Worm (Caenorhabditis elegans) whole organism, L2 larva: Measurements from ENCODE around the gene klp-3.
A peak's percentile ranks its signal among the peaks of the same experiment; 100 is the strongest.

ENCODE experiments used
- C34F6.9 ChIP-seq: fragments of 150-350 bp; optimal IDR thresholded peaks from 2 replicates; lab custom pipeline; 2014; ENCODE audit warnings: missing biosample characterization, missing genetic modification characterization
- F13H6.1 ChIP-seq: sonication (generic microtip); optimal IDR thresholded peaks from 2 replicates; lab custom pipeline; 2016; ENCODE audit warnings: missing genetic modification characterization, missing compliant biosample characterization
- R02D3.7 ChIP-seq: fragments of 150-350 bp; optimal IDR thresholded peaks from 2 replicates; lab custom pipeline; 2014; ENCODE audit warnings: missing biosample characterization, missing genetic modification characterization
- ZK546.5 ChIP-seq: sonication (generic microtip); optimal IDR thresholded peaks from 2 replicates; lab custom pipeline; 2017; ENCODE audit warnings: missing biosample characterization, missing genetic modification characterization
- alr-1 ChIP-seq: fragments of 150-350 bp; optimal IDR thresholded peaks from 2 replicates; lab custom pipeline; 2014; ENCODE audit warnings: missing biosample characterization, missing genetic modification characterization
- ama-1 ChIP-seq: fragments of 150-350 bp; optimal IDR thresholded peaks from 2 replicates; lab custom pipeline; 2018; ENCODE audit warnings: inconsistent platforms
- ceh-16 ChIP-seq: fragments of 150-350 bp; optimal IDR thresholded peaks from 2 replicates; lab custom pipeline; 2014; ENCODE audit warnings: missing biosample characterization, missing genetic modification characterization
- ceh-82 ChIP-seq: fragments of 150-350 bp; optimal IDR thresholded peaks from 2 replicates; lab custom pipeline; 2014; ENCODE audit warnings: missing biosample characterization, missing genetic modification characterization
- crh-2 ChIP-seq: sonication (generic microtip); optimal IDR thresholded peaks from 2 replicates; lab custom pipeline; 2017; ENCODE audit warnings: missing biosample characterization, missing genetic modification characterization
- elt-1 ChIP-seq: fragments of 150-350 bp; optimal IDR thresholded peaks from 2 replicates; lab custom pipeline; 2014; ENCODE audit warnings: missing biosample characterization, missing genetic modification characterization
- elt-3 ChIP-seq: sonication (generic microtip); optimal IDR thresholded peaks from 2 replicates; lab custom pipeline; 2017; ENCODE audit warnings: missing biosample characterization, missing genetic modification characterization
- fos-1 ChIP-seq: fragments of 150-350 bp; optimal IDR thresholded peaks from 2 replicates; lab custom pipeline; 2014; ENCODE audit warnings: missing biosample characterization, missing genetic modification characterization
- gmeb-1 ChIP-seq: fragments of 150-350 bp; optimal IDR thresholded peaks from 2 replicates; lab custom pipeline; 2014; ENCODE audit warnings: missing biosample characterization, missing genetic modification characterization
- lin-11 ChIP-seq: fragments of 150-350 bp; sonication (generic microtip); optimal IDR thresholded peaks from 2 replicates; lab custom pipeline; 2014; ENCODE audit warnings: missing biosample characterization, missing genetic modification characterization, inconsistent platforms, mixed read lengths
- lin-13 ChIP-seq: fragments of 150-350 bp; optimal IDR thresholded peaks from 2 replicates; lab custom pipeline; 2014; ENCODE audit warnings: missing biosample characterization, missing genetic modification reagents, missing genetic modification characterization
- lin-39 ChIP-seq: fragments of 150-350 bp; optimal IDR thresholded peaks from 2 replicates; lab custom pipeline; 2014; ENCODE audit warnings: missing biosample characterization, missing genetic modification reagents, missing genetic modification characterization
- lsy-2 ChIP-seq, 2 experiments: fragments of 150-350 bp in 1 of 2; sonication (generic microtip) in 1 of 2; optimal IDR thresholded peaks; 2 replicates each; lab custom pipeline; 2014 to 2017; ENCODE audit warnings: missing biosample characterization in 2 of 2, missing genetic modification characterization in 2 of 2
- mab-5 ChIP-seq: fragments of 150-350 bp; optimal IDR thresholded peaks from 2 replicates; lab custom pipeline; 2014; ENCODE audit warnings: missing biosample characterization, missing genetic modification characterization
- nhr-10 ChIP-seq: sonication (generic microtip); optimal IDR thresholded peaks from 2 replicates; lab custom pipeline; 2017; ENCODE audit warnings: missing biosample characterization, missing genetic modification characterization
- nhr-11 ChIP-seq: fragments of 150-350 bp; optimal IDR thresholded peaks from 2 replicates; lab custom pipeline; 2014; ENCODE audit warnings: missing biosample characterization, missing genetic modification characterization
- nhr-12 ChIP-seq: fragments of 150-350 bp; optimal IDR thresholded peaks from 2 replicates; lab custom pipeline; 2014; ENCODE audit warnings: missing biosample characterization, missing genetic modification characterization
- nhr-129 ChIP-seq: fragments of 150-350 bp; optimal IDR thresholded peaks from 2 replicates; lab custom pipeline; 2014; ENCODE audit warnings: missing biosample characterization, missing genetic modification characterization
- nhr-21 ChIP-seq: fragments of 150-350 bp; optimal IDR thresholded peaks from 2 replicates; lab custom pipeline; 2014; ENCODE audit warnings: missing biosample characterization, missing genetic modification characterization
- nhr-23 ChIP-seq: fragments of 150-350 bp; optimal IDR thresholded peaks from 2 replicates; lab custom pipeline; 2014; ENCODE audit warnings: missing biosample characterization, missing genetic modification reagents, missing genetic modification characterization
- nhr-237 ChIP-seq: fragments of 150-350 bp; optimal IDR thresholded peaks from 2 replicates; lab custom pipeline; 2014; ENCODE audit warnings: missing biosample characterization, missing genetic modification characterization
- nhr-25 ChIP-seq: fragments of 150-350 bp; sonication (generic microtip); optimal IDR thresholded peaks from 3 replicates; lab custom pipeline; 2014; ENCODE audit warnings: missing biosample characterization, missing genetic modification characterization
- nhr-6 ChIP-seq: fragments of 150-350 bp; optimal IDR thresholded peaks from 2 replicates; lab custom pipeline; 2014; ENCODE audit warnings: missing biosample characterization, missing genetic modification characterization
- peb-1 ChIP-seq: fragments of 150-350 bp; optimal IDR thresholded peaks from 2 replicates; lab custom pipeline; 2014; ENCODE audit warnings: missing biosample characterization, missing genetic modification characterization
- sem-4 ChIP-seq: fragments of 150-350 bp; optimal IDR thresholded peaks from 2 replicates; lab custom pipeline; 2014; ENCODE audit warnings: missing biosample characterization, missing genetic modification reagents, missing genetic modification characterization
- skn-1 ChIP-seq: sonication (generic microtip); optimal IDR thresholded peaks from 2 replicates; lab custom pipeline; 2017; ENCODE audit warnings: missing biosample characterization, missing genetic modification characterization
- sma-9 ChIP-seq, 2 experiments: fragments of 150-350 bp in 1 of 2; sonication (generic microtip) in 1 of 2; optimal IDR thresholded peaks; 2 replicates each; lab custom pipeline; 2014 to 2016; ENCODE audit warnings: missing genetic modification characterization in 2 of 2, mild to moderate bottlenecking in 1 of 2, missing biosample characterization in 1 of 2, missing compliant biosample characterization in 1 of 2, missing genetic modification reagents in 1 of 2, moderate library complexity in 1 of 2
- zag-1 ChIP-seq: fragments of 150-350 bp; optimal IDR thresholded peaks from 2 replicates; lab custom pipeline; 2014; ENCODE audit warnings: missing biosample characterization, missing genetic modification characterization
- ztf-11 ChIP-seq: sonication (generic microtip); optimal IDR thresholded peaks from 2 replicates; lab custom pipeline; 2017; ENCODE audit warnings: missing biosample characterization, missing genetic modification characterization
- ztf-4 ChIP-seq: fragments of 150-350 bp; optimal IDR thresholded peaks from 2 replicates; lab custom pipeline; 2014; ENCODE audit warnings: missing biosample characterization, missing genetic modification characterization

The klp-3 gene

DNA sequence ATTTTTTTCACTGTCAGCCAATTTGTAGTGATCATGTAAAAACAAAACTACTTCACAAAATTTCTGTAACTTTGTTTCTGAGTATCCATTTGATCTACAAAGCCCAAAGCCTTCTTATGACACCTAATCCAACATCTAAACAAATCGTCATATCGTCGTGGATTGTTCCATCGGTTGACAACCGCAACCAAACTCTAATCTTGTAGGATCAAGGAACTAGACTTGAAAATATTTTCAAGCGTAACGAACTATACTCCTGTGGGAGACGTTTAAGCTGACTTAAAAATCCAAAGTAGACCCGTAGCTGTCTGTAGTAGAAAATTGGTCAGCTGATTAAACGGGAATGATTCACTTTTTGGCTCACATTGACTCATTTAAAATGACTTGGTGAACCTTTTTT, 12.5 kb upstream of the klp-3 start:
- no peak for TF ChIP-seq fos-1 (tag; lab: Kevin White, UChicago)
- TF ChIP-seq elt-1 (tag; lab: Kevin White, UChicago): no peak
- no peak for TF ChIP-seq peb-1 (tag; lab: Kevin White, UChicago)
- TF ChIP-seq nhr-6 (tag; lab: Kevin White, UChicago): no peak
- TF ChIP-seq gmeb-1 (tag; lab: Kevin White, UChicago): no peak
- no peak for TF ChIP-seq nhr-10 (tag; lab: Kevin White, UChicago)

DNA sequence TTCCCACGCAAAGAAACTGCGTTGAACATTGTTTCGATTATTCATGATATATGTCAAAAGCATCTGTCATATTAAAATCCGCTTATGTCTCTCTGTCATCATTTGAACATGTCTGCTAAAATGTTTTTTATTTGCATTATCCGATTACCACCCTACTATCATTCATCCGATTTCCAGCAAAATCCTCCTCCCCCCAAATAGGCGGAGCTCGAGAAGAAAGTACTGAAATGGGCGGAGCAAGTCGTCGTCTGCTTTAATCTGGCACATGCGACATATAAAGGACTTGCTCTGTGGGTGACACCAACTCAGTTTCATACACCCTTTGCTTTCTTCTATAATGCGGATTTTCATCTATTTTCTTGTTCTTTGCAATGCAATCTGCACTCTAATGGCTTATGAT, 10.1 kb upstream of the klp-3 start, which contains the start of gene T09A5.14:
T09A5.14 (plus strand) TSS at position 301 of the 400 bp plus-strand sequence.
- TF ChIP-seq nhr-6 (tag; lab: Kevin White, UChicago) (no peak), nhr-23 (tag; lab: Kevin White, UChicago) (no peak), ceh-16 (tag; lab: Kevin White, UChicago) (no peak), alr-1 (tag; lab: Kevin White, UChicago) (no peak), sma-9 (GFP tag; optimal IDR thresholded peaks at IDR 0.05; lab: Kevin White, UChicago) (no peak), sma-9 (tag; optimal IDR thresholded peaks at IDR 0.05; lab: Kevin White, UChicago) (no peak), nhr-11 (tag; lab: Kevin White, UChicago) (no peak), ztf-11 (tag; lab: Kevin White, UChicago) (no peak), peb-1 (tag; lab: Kevin White, UChicago) (no peak), elt-3 (tag; lab: Kevin White, UChicago) (no peak), elt-1 (tag; lab: Kevin White, UChicago) (no peak), nhr-10 (tag; lab: Kevin White, UChicago) (no peak)

DNA sequence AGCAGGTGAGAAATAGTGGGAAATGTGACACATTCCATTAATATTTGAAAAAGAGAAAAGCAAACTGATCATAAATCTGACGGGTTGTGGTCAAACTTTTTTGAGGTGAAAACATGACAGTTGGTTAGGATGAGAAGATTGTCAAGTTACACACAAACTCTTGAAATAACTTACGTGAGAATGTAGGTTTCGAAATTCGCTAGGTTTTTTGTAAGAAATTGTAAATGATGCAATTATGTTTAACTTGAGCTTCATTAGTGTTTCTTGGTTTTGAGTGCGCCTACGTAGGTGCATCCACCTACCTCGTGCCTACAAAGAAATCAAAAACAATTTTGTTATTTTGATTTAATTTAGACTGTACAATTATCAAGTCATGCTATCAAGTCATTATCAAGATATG, 6.8 kb upstream of the klp-3 start, which contains the start of gene cex-2:
cex-2 (minus strand) TSS at position 101 of the 400 bp plus-strand sequence.
- TF ChIP-seq ZK546.5 (tag; lab: Kevin White, UChicago) (no peak), ceh-16 (tag; lab: Kevin White, UChicago) (no peak), F13H6.1 (tag; lab: Kevin White, UChicago) (no peak), ztf-4 (tag; lab: Kevin White, UChicago) (no peak), ceh-82 (no peak)

DNA sequence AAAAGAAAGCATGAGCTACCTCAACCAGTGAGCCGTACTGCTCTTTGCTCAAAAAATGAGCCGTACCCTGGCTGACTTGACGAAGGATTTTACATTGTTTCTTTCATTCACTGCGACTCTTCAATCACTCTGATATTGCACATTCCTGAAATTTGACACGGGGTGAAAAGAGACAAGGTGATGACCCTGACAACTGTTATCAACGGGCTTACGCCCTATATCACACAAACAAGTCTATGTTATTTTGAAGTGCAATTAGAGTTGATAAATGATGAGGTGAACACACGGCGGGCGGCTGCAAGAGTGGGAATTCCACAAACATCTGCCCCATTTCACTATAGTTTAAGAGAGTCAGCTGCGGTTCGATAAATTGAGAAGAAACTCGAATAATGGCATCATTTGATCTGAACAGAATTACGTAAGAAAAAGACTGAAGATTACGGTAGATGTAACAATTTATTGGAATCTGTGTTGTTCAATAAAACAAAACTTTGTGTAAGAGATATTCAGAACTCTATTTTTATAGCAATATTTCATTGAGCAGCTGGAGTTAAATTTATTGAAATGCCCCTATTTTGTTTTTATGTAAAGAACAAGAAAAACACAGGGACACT, 5.4 kb upstream of the klp-3 start:
- TF ChIP-seq lin-13 (no peak), lin-11 (tag; lab: Kevin White, UChicago) (no peak), mab-5 (tag; lab: Kevin White, UChicago) (peak; percentile 44), nhr-237 (tag; lab: Kevin White, UChicago) (no peak), ceh-82 (no peak), ZK546.5 (tag; lab: Kevin White, UChicago) (no peak), elt-3 (tag; lab: Kevin White, UChicago) (no peak), ztf-11 (tag; lab: Kevin White, UChicago) (no peak), lin-39 (tag; lab: Kevin White, UChicago) (peak; percentile 39), sma-9 (GFP tag; optimal IDR thresholded peaks at IDR 0.05; lab: Kevin White, UChicago) (peak; percentile 81), sma-9 (tag; optimal IDR thresholded peaks at IDR 0.05; lab: Kevin White, UChicago) (no peak), sem-4 (peak; percentile 58), zag-1 (no peak), nhr-129 (peak; percentile 65), crh-2 (no peak), nhr-11 (tag; lab: Kevin White, UChicago) (no peak), fos-1 (tag; lab: Kevin White, UChicago) (no peak), nhr-25 (tag; lab: Kevin White, UChicago) (no peak), nhr-6 (tag; lab: Kevin White, UChicago) (peak; percentile 36), C34F6.9 (tag; lab: Kevin White, UChicago) (no peak), nhr-21 (tag; lab: Kevin White, UChicago) (no peak), ceh-16 (tag; lab: Kevin White, UChicago) (no peak), lsy-2 (tag; optimal IDR thresholded peaks at IDR 0.05; lab: Kevin White, UChicago) (peak in 1 of 2 experiments; percentile 44), R02D3.7 (no peak), skn-1 (no peak), ztf-4 (tag; lab: Kevin White, UChicago) (peak; percentile 30), nhr-12 (no peak), F13H6.1 (tag; lab: Kevin White, UChicago) (peak; percentile 92), ama-1 (lab: Kevin White, UChicago) (no peak)
